Fruit fly (Drosophila melanogaster) whole organism, embryonic: ENCODE results near the gene CG14817.

Source experiments
- Antp ChIP-seq: fragments of 200-800 bp; sonication (Bioruptor generic); optimal IDR thresholded peaks from 3 replicates; lab custom pipeline; 2016; ENCODE audit warnings: missing biosample characterization, missing genetic modification characterization
- Bdp1 ChIP-seq: fragments of 200-800 bp; sonication (Bioruptor generic); optimal IDR thresholded peaks from 3 replicates; lab custom pipeline; 2016; ENCODE audit warnings: missing biosample characterization, missing genetic modification characterization
- C15 ChIP-seq: fragments of 200-800 bp; sonication (Bioruptor generic); IDR thresholded peaks from 3 replicates; pipeline ENCODE4 v1.3.6; 2022; ENCODE audit warnings: missing biosample characterization, missing genetic modification characterization
- CG10565 ChIP-seq: fragments of 200-800 bp; sonication (Bioruptor generic); optimal IDR thresholded peaks from 3 replicates; lab custom pipeline; 2016; ENCODE audit warnings: missing biosample characterization, mild to moderate bottlenecking, missing genetic modification characterization
- CG11560 ChIP-seq: fragments of 200-800 bp; sonication (Bioruptor generic); IDR thresholded peaks from 3 replicates; pipeline ENCODE4 v1.3.6; 2022; ENCODE audit warnings: missing biosample characterization, missing genetic modification characterization
- CG13775 ChIP-seq: fragments of 200-800 bp; sonication (Bioruptor generic); optimal IDR thresholded peaks from 3 replicates; lab custom pipeline; 2017; ENCODE audit warnings: missing biosample characterization, mild to moderate bottlenecking, missing genetic modification characterization
- CG14050 ChIP-seq: fragments of 200-800 bp; sonication (Bioruptor generic); IDR thresholded peaks from 3 replicates; pipeline ENCODE4 v1.3.6; 2022; ENCODE audit warnings: missing biosample characterization, missing genetic modification characterization
- CG18262 ChIP-seq: fragments of 200-800 bp; optimal IDR thresholded peaks from 3 replicates; lab custom pipeline; 2019; ENCODE audit warnings: missing biosample characterization, mild to moderate bottlenecking, missing genetic modification characterization, moderate library complexity
- CG18599 ChIP-seq: fragments of 200-800 bp; sonication (Bioruptor generic); optimal IDR thresholded peaks from 3 replicates; lab custom pipeline; 2017; ENCODE audit warnings: missing biosample characterization, missing genetic modification characterization, mild to moderate bottlenecking, moderate library complexity, missing genetic modification reagents
- CG2678 ChIP-seq: fragments of 200-800 bp; sonication (Bioruptor generic); optimal IDR thresholded peaks from 3 replicates; lab custom pipeline; 2019; ENCODE audit warnings: missing biosample characterization, mild to moderate bottlenecking, missing genetic modification characterization, moderate library complexity
- CG2875 ChIP-seq: fragments of 200-800 bp; sonication (Bioruptor generic); optimal IDR thresholded peaks from 2 replicates; lab custom pipeline; 2017; ENCODE audit warnings: missing biosample characterization, mild to moderate bottlenecking, missing genetic modification characterization, missing genetic modification reagents
- CG3407 ChIP-seq: fragments of 200-800 bp; sonication (Bioruptor generic); optimal IDR thresholded peaks from 2 replicates; lab custom pipeline; 2018; ENCODE audit warnings: missing biosample characterization, mild to moderate bottlenecking, missing genetic modification characterization
- CG3995 ChIP-seq: fragments of 200-800 bp; sonication (Bioruptor generic); optimal IDR thresholded peaks from 3 replicates; lab custom pipeline; 2016; ENCODE audit warnings: missing biosample characterization, missing genetic modification characterization
- CG4424 ChIP-seq: fragments of 200-800 bp; sonication (Bioruptor generic); optimal IDR thresholded peaks from 3 replicates; lab custom pipeline; 2016; ENCODE audit warnings: missing biosample characterization, missing genetic modification characterization
- CG4707 ChIP-seq: fragments of 200-800 bp; sonication (Bioruptor generic); optimal IDR thresholded peaks from 2 replicates; lab custom pipeline; 2018; ENCODE audit warnings: missing biosample characterization, mild to moderate bottlenecking, missing genetic modification characterization, moderate library complexity
- CG6175 ChIP-seq: fragments of 200-800 bp; sonication (Bioruptor generic); IDR thresholded peaks from 3 replicates; pipeline ENCODE4 v1.3.6; 2022; ENCODE audit warnings: missing biosample characterization, missing genetic modification characterization
- CG7745 ChIP-seq: fragments of 200-800 bp; sonication (Bioruptor generic); optimal IDR thresholded peaks from 2 replicates; lab custom pipeline; 2018; ENCODE audit warnings: missing biosample characterization, mild to moderate bottlenecking, missing genetic modification characterization, moderate library complexity
- CG8359 ChIP-seq: fragments of 200-800 bp; sonication (Bioruptor generic); optimal IDR thresholded peaks from 2 replicates; lab custom pipeline; 2017; ENCODE audit warnings: missing biosample characterization, mild to moderate bottlenecking, missing genetic modification characterization, borderline replicate concordance
- CG8944 ChIP-seq: fragments of 200-800 bp; sonication (Bioruptor generic); optimal IDR thresholded peaks from 3 replicates; lab custom pipeline; 2016; ENCODE audit warnings: missing biosample characterization, missing genetic modification characterization
- CG9215 ChIP-seq: fragments of 200-800 bp; sonication (Bioruptor generic); IDR thresholded peaks from 2 replicates; pipeline ENCODE4 v1.3.6; 2022; ENCODE audit warnings: missing biosample characterization, missing genetic modification characterization
- CG9609 ChIP-seq: fragments of 200-800 bp; sonication (Bioruptor generic); optimal IDR thresholded peaks from 3 replicates; lab custom pipeline; 2016; ENCODE audit warnings: missing biosample characterization, missing genetic modification characterization
- CG9817 ChIP-seq: fragments of 200-800 bp; sonication (Bioruptor generic); optimal IDR thresholded peaks from 2 replicates; lab custom pipeline; 2018; ENCODE audit warnings: missing biosample characterization, mild to moderate bottlenecking, missing genetic modification characterization, moderate library complexity
- CTCF ChIP-seq: fragments of 200-800 bp; sonication (Bioruptor generic); optimal IDR thresholded peaks from 2 replicates; lab custom pipeline; 2017; ENCODE audit warnings: missing biosample characterization, mild to moderate bottlenecking, missing genetic modification characterization, moderate library complexity
- Ets65A ChIP-seq: fragments of 200-800 bp; sonication (Bioruptor generic); peaks from one replicate; lab custom pipeline; 2016; ENCODE audit warnings: missing biosample characterization, missing genetic modification characterization
- Hr78 ChIP-seq, 2 experiments: fragments of 200-800 bp in 1 of 2; fragments of >200 bp in 1 of 2; sonication (Bioruptor generic) in 1 of 2; optimal IDR thresholded peaks; 2 replicates each; lab custom pipeline; 2017 to 2019; ENCODE audit warnings: missing biosample characterization in 2 of 2, missing genetic modification characterization in 2 of 2, mild to moderate bottlenecking in 1 of 2, moderate library complexity in 1 of 2
- NC2β ChIP-seq: fragments of 200-800 bp; sonication (Bioruptor generic); optimal IDR thresholded peaks from 2 replicates; lab custom pipeline; 2016; ENCODE audit warnings: missing biosample characterization, missing genetic modification characterization
- NFAT ChIP-seq: fragments of 200-800 bp; sonication (Bioruptor generic); IDR thresholded peaks from 2 replicates; pipeline ENCODE4 v1.3.6; 2022; ENCODE audit warnings: missing biosample characterization, missing genetic modification characterization
- Oaz ChIP-seq: fragments of 200-800 bp; sonication (Bioruptor generic); IDR thresholded peaks from 2 replicates; pipeline ENCODE4 v1.3.6; 2022; ENCODE audit warnings: missing biosample characterization, missing genetic modification characterization
- Ptx1 ChIP-seq: fragments of 200-800 bp; sonication (Bioruptor generic); IDR thresholded peaks from 2 replicates; pipeline ENCODE4 v1.3.6; 2022; ENCODE audit warnings: missing biosample characterization, missing genetic modification characterization
- Six4 ChIP-seq: fragments of 200-800 bp; sonication (Bioruptor generic); optimal IDR thresholded peaks from 2 replicates; lab custom pipeline; 2016; ENCODE audit warnings: missing biosample characterization, missing genetic modification characterization
- Trl ChIP-seq, 3 experiments: fragments of >200 bp in 2 of 3; fragments of 200-800 bp in 1 of 3; sonication (Bioruptor generic) in 1 of 3; optimal IDR thresholded peaks; 2 replicates in 1 of 3; 3 replicates in 2 of 3; lab custom pipeline; 2016 to 2017; ENCODE audit warnings: missing biosample characterization in 1 of 3, missing genetic modification characterization in 1 of 3
- bsh ChIP-seq, 2 experiments: fragments of 200-800 bp; sonication (Bioruptor generic); optimal IDR thresholded peaks; 2 replicates each; lab custom pipeline; 2017 to 2018; ENCODE audit warnings: mild to moderate bottlenecking in 2 of 2, missing biosample characterization in 2 of 2, missing genetic modification characterization in 2 of 2, moderate library complexity in 1 of 2
- chm ChIP-seq: fragments of 200-800 bp; sonication (Bioruptor generic); IDR thresholded peaks from 2 replicates; pipeline ENCODE4 v1.3.6; 2022; ENCODE audit warnings: missing biosample characterization, missing genetic modification characterization
- crp ChIP-seq, 2 experiments: fragments of 200-800 bp; sonication (Bioruptor generic); optimal IDR thresholded peaks; 2 replicates in 1 of 2; 3 replicates in 1 of 2; lab custom pipeline; 2017; ENCODE audit warnings: missing biosample characterization in 2 of 2, missing genetic modification characterization in 2 of 2, mild to moderate bottlenecking in 1 of 2, moderate library complexity in 1 of 2
- dan ChIP-seq: fragments of 200-800 bp; sonication (Bioruptor generic); IDR thresholded peaks from 2 replicates; pipeline ENCODE4 v1.3.6; 2022; ENCODE audit warnings: missing biosample characterization, missing genetic modification characterization
- gcm ChIP-seq: fragments of 200-800 bp; sonication (Bioruptor generic); optimal IDR thresholded peaks from 2 replicates; lab custom pipeline; 2019; ENCODE audit warnings: missing biosample characterization, mild to moderate bottlenecking, missing genetic modification characterization, moderate library complexity
- insv ChIP-seq, 2 experiments: fragments of 200-800 bp; sonication (Bioruptor generic); optimal IDR thresholded peaks; 3 replicates each; lab custom pipeline; 2016 to 2018; ENCODE audit warnings: missing biosample characterization in 2 of 2, missing genetic modification characterization in 2 of 2
- mirr ChIP-seq: fragments of 200-800 bp; sonication (Bioruptor generic); optimal IDR thresholded peaks from 3 replicates; lab custom pipeline; 2018; ENCODE audit warnings: missing biosample characterization, mild to moderate bottlenecking, missing genetic modification characterization
- nom ChIP-seq: fragments of 200-800 bp; sonication (Bioruptor generic); optimal IDR thresholded peaks from 2 replicates; lab custom pipeline; 2017; ENCODE audit warnings: missing biosample characterization, missing genetic modification characterization, mild to moderate bottlenecking, moderate library complexity, missing genetic modification reagents
- oc ChIP-seq: fragments of 200-800 bp; sonication (Bioruptor generic); optimal IDR thresholded peaks from 2 replicates; lab custom pipeline; 2018; ENCODE audit warnings: missing biosample characterization, mild to moderate bottlenecking, missing genetic modification characterization, moderate library complexity
- pho ChIP-seq: fragments of 200-800 bp; sonication (Bioruptor generic); optimal IDR thresholded peaks from 2 replicates; lab custom pipeline; 2016; ENCODE audit warnings: missing biosample characterization, missing genetic modification characterization
- phol ChIP-seq: fragments of 200-800 bp; sonication (Bioruptor generic); optimal IDR thresholded peaks from 3 replicates; lab custom pipeline; 2018; ENCODE audit warnings: missing biosample characterization, mild to moderate bottlenecking, missing genetic modification characterization, moderate library complexity
- sc ChIP-seq, 3 experiments: fragments of >200 bp in 2 of 3; fragments of 200-800 bp in 1 of 3; sonication (Bioruptor generic) in 1 of 3; optimal IDR thresholded peaks; 2 replicates in 2 of 3; 3 replicates in 1 of 3; lab custom pipeline; 2017; ENCODE audit warnings: mild to moderate bottlenecking in 1 of 3, missing biosample characterization in 1 of 3, missing genetic modification characterization in 1 of 3, missing genetic modification reagents in 1 of 3
- sens ChIP-seq: fragments of 200-800 bp; sonication (Bioruptor generic); peaks from one replicate; lab custom pipeline; 2016; ENCODE audit warnings: missing biosample characterization, missing genetic modification characterization
- so ChIP-seq: fragments of 200-800 bp; sonication (Bioruptor generic); IDR thresholded peaks from 3 replicates; pipeline ENCODE4 v1.3.6; 2022; ENCODE audit warnings: missing biosample characterization, missing genetic modification characterization
- sug ChIP-seq: fragments of 200-800 bp; optimal IDR thresholded peaks from 2 replicates; lab custom pipeline; 2019; ENCODE audit warnings: missing biosample characterization, mild to moderate bottlenecking, missing genetic modification characterization, moderate library complexity
- unpg ChIP-seq: fragments of 200-800 bp; sonication (Bioruptor generic); optimal IDR thresholded peaks from 3 replicates; lab custom pipeline; 2018; ENCODE audit warnings: missing biosample characterization, mild to moderate bottlenecking, missing genetic modification characterization, moderate library complexity
- wdn ChIP-seq: fragments of 200-800 bp; sonication (Bioruptor generic); IDR thresholded peaks from 2 replicates; pipeline ENCODE4 v1.3.6; 2022; ENCODE audit warnings: missing biosample characterization, missing genetic modification characterization

CG14817 gene

dm6 chrX:1830396-1831218 is 46.5 kb downstream of the CG14817 start (continued):
- TF ChIP-seq CG2875: peak; percentile 92
- TF ChIP-seq CG7745 (tag; lab: Kevin White, UChicago): no peak
- TF ChIP-seq CG18262 (tag; lab: Kevin White, UChicago): peak; percentile 94
- peak; percentile 94 for TF ChIP-seq Oaz
- TF ChIP-seq CG4424: peak; percentile 93
- peak; percentile 97 for TF ChIP-seq Ptx1 (GFP tag; lab: Robert Waterston, UW)
- TF ChIP-seq Ets65A (GFP tag; lab: Kevin White, UChicago): peak; percentile 99
- peak; percentile 92 for TF ChIP-seq CG9609
- peak; percentile 97 for TF ChIP-seq NFAT (GFP tag; lab: Robert Waterston, UW)
- peak; percentile 98 for TF ChIP-seq sens
- TF ChIP-seq sc (optimal IDR thresholded peaks at IDR 0.05; lab: Kevin White, UChicago): no peak
- TF ChIP-seq sc (GFP tag; optimal IDR thresholded peaks at IDR 0.05; lab: Kevin White, UChicago): peak; percentile 89
- peak; percentile 93 for TF ChIP-seq nom (GFP tag; lab: Kevin White, UChicago)
- peak; percentile 94 for TF ChIP-seq CG6175 (GFP tag; lab: Robert Waterston, UW)
- TF ChIP-seq CG2678: peak; percentile 97
- peak; percentile 84 for TF ChIP-seq CG8359 (GFP tag; lab: Kevin White, UChicago)
- TF ChIP-seq bsh (GFP tag; optimal IDR thresholded peaks at IDR 0.05; lab: Kevin White, UChicago): peak; percentile 93 to 98
- TF ChIP-seq Bdp1 (GFP tag; lab: Kevin White, UChicago): peak; percentile 78
- peak; percentile 91 for TF ChIP-seq Antp (GFP tag; lab: Kevin White, UChicago)
- peak; percentile 68 to 84 for TF ChIP-seq Trl (optimal IDR thresholded peaks at IDR 0.05; lab: Kevin White, UChicago)
- peak; percentile 95 for TF ChIP-seq Trl (GFP tag; optimal IDR thresholded peaks at IDR 0.05; lab: Kevin White, UChicago)
- TF ChIP-seq CG9817 (tag; lab: Kevin White, UChicago): peak; percentile 95
- TF ChIP-seq CG9215 (GFP tag; lab: Robert Waterston, UW): peak; percentile 90
- peak; percentile 94 for TF ChIP-seq sug (tag; lab: Kevin White, UChicago)
- TF ChIP-seq chm (GFP tag; lab: Robert Waterston, UW): peak; percentile 97
- peak; percentile 96 for TF ChIP-seq CG18599 (GFP tag; lab: Kevin White, UChicago)
- peak; percentile 46 to 66 for TF ChIP-seq insv (GFP tag; optimal IDR thresholded peaks at IDR 0.05; lab: Kevin White, UChicago)
- TF ChIP-seq CTCF (GFP tag; lab: Kevin White, UChicago): peak; percentile 66
- peak; percentile 31 for TF ChIP-seq CG10565 (GFP tag; lab: Kevin White, UChicago)
- TF ChIP-seq wdn: peak; percentile 96
- peak; percentile 95 for TF ChIP-seq pho (GFP tag; lab: Kevin White, UChicago)
- TF ChIP-seq mirr (GFP tag; lab: Kevin White, UChicago): peak; percentile 84
- peak; percentile 70 for TF ChIP-seq CG3995 (GFP tag; lab: Kevin White, UChicago)
- peak; percentile 99 for TF ChIP-seq CG4707 (GFP tag; lab: Kevin White, UChicago)
- TF ChIP-seq CG11560 (tag; lab: Robert Waterston, UW): peak; percentile 86
- peak; percentile 92 for TF ChIP-seq CG13775 (GFP tag; lab: Kevin White, UChicago)
- TF ChIP-seq NC2β (GFP tag; lab: Kevin White, UChicago): peak; percentile 90
- TF ChIP-seq CG14050 (GFP tag; lab: Robert Waterston, UW): peak; percentile 96
- peak in 1 of 2 experiments; percentile 65 for TF ChIP-seq crp (GFP tag; optimal IDR thresholded peaks at IDR 0.05; lab: Kevin White, UChicago)
- peak; percentile 88 for TF ChIP-seq CG3407 (GFP tag; lab: Kevin White, UChicago)
- TF ChIP-seq Hr78 (GFP tag; optimal IDR thresholded peaks at IDR 0.05; lab: Kevin White, UChicago): peak in 1 of 2 experiments; percentile 83
- peak; percentile 94 for TF ChIP-seq phol (tag; lab: Kevin White, UChicago)
- peak; percentile 99 for TF ChIP-seq unpg (GFP tag; lab: Kevin White, UChicago)
- peak; percentile 94 for TF ChIP-seq C15
- TF ChIP-seq so (GFP tag; lab: Robert Waterston, UW): peak; percentile 95
- TF ChIP-seq dan (GFP tag; lab: Robert Waterston, UW): peak; percentile 60; the same call in 1 of the 2 replicates
- TF ChIP-seq Six4 (GFP tag; lab: Kevin White, UChicago): peak; percentile 88
- peak; percentile 94 for TF ChIP-seq gcm
- peak; percentile 91 for TF ChIP-seq CG8944 (GFP tag; lab: Kevin White, UChicago)
- peak; percentile 98 for TF ChIP-seq oc (tag; lab: Kevin White, UChicago)
